Fruit fly (Drosophila melanogaster) whole organism, embryonic: ENCODE results near the gene Kyat.
A peak's percentile ranks its signal among the peaks of the same experiment; 100 is the strongest.

Experiments used
- Adf1 ChIP-seq: fragments of 200-800 bp; sonication (Bioruptor generic); IDR thresholded peaks from 2 replicates; pipeline ENCODE4 v1.3.6; 2022; ENCODE audit warnings: missing biosample characterization, missing genetic modification characterization
- B-H1 ChIP-seq: fragments of 200-800 bp; sonication (Bioruptor generic); IDR thresholded peaks from 3 replicates; pipeline ENCODE4 v1.3.6; 2022; ENCODE audit warnings: missing biosample characterization, missing genetic modification characterization
- CG1024 ChIP-seq: fragments of 200-800 bp; sonication (Bioruptor generic); IDR thresholded peaks from 2 replicates; pipeline ENCODE4 v1.3.6; 2022; ENCODE audit warnings: missing biosample characterization, missing genetic modification characterization
- CG10267 ChIP-seq: fragments of 200-800 bp; sonication (Bioruptor generic); optimal IDR thresholded peaks from 2 replicates; lab custom pipeline; 2018; ENCODE audit warnings: missing biosample characterization, mild to moderate bottlenecking, missing genetic modification characterization, moderate library complexity
- CG10321 ChIP-seq: fragments of 200-800 bp; sonication (Bioruptor generic); IDR thresholded peaks from 2 replicates; pipeline ENCODE4 v1.3.6; 2022; ENCODE audit warnings: missing biosample characterization, missing genetic modification characterization
- CG10654 ChIP-seq: fragments of 200-800 bp; sonication (Bioruptor generic); optimal IDR thresholded peaks from 2 replicates; lab custom pipeline; 2016; ENCODE audit warnings: missing biosample characterization, missing genetic modification characterization
- CG10979 ChIP-seq: fragments of 200-800 bp; sonication (Bioruptor generic); optimal IDR thresholded peaks from 2 replicates; lab custom pipeline; 2018; ENCODE audit warnings: missing biosample characterization, mild to moderate bottlenecking, missing genetic modification characterization, moderate library complexity
- CG11085 ChIP-seq: fragments of 200-800 bp; sonication (Bioruptor generic); IDR thresholded peaks from 2 replicates; pipeline ENCODE4 v1.3.6; 2022; ENCODE audit warnings: missing biosample characterization, missing genetic modification characterization
- CG11504 ChIP-seq: fragments of 200-800 bp; sonication (Bioruptor generic); optimal IDR thresholded peaks from 3 replicates; lab custom pipeline; 2019; ENCODE audit warnings: missing biosample characterization, mild to moderate bottlenecking, missing genetic modification characterization, moderate library complexity
- CG13296 ChIP-seq: fragments of 200-800 bp; sonication (Bioruptor generic); optimal IDR thresholded peaks from 3 replicates; lab custom pipeline; 2018; ENCODE audit warnings: missing biosample characterization, mild to moderate bottlenecking, missing genetic modification characterization
- CG13424 ChIP-seq: fragments of 200-800 bp; sonication (Bioruptor generic); optimal IDR thresholded peaks from 2 replicates; lab custom pipeline; 2019; ENCODE audit warnings: missing biosample characterization, mild to moderate bottlenecking, missing genetic modification characterization, moderate library complexity
- CG15073 ChIP-seq: fragments of 200-800 bp; sonication (Bioruptor generic); optimal IDR thresholded peaks from 2 replicates; lab custom pipeline; 2016; ENCODE audit warnings: missing biosample characterization, missing genetic modification characterization
- CG17361 ChIP-seq: fragments of 200-800 bp; sonication (Bioruptor generic); IDR thresholded peaks from 3 replicates; pipeline ENCODE4 v1.3.6; 2022; ENCODE audit warnings: missing biosample characterization, missing genetic modification characterization
- CG17802 ChIP-seq: fragments of 200-800 bp; sonication (Bioruptor generic); optimal IDR thresholded peaks from 2 replicates; lab custom pipeline; 2018; ENCODE audit warnings: missing biosample characterization, mild to moderate bottlenecking, missing genetic modification characterization, moderate library complexity
- CG18599 ChIP-seq: fragments of 200-800 bp; sonication (Bioruptor generic); optimal IDR thresholded peaks from 3 replicates; lab custom pipeline; 2017; ENCODE audit warnings: missing biosample characterization, missing genetic modification characterization, mild to moderate bottlenecking, moderate library complexity, missing genetic modification reagents
- CG2199 ChIP-seq: fragments of 200-800 bp; sonication (Bioruptor generic); IDR thresholded peaks from 3 replicates; pipeline ENCODE4 v1.3.6; 2022; ENCODE audit warnings: missing biosample characterization, missing genetic modification characterization
- CG2712 ChIP-seq: fragments of 200-800 bp; optimal IDR thresholded peaks from 3 replicates; lab custom pipeline; 2019; ENCODE audit warnings: missing biosample characterization, mild to moderate bottlenecking, missing genetic modification characterization, moderate library complexity
- CG32772 ChIP-seq: fragments of 200-800 bp; sonication (Bioruptor generic); IDR thresholded peaks from 2 replicates; pipeline ENCODE4 v1.3.6; 2022; ENCODE audit warnings: missing biosample characterization, missing genetic modification characterization
- CG33213 ChIP-seq: fragments of 200-800 bp; sonication (Bioruptor generic); optimal IDR thresholded peaks from 3 replicates; lab custom pipeline; 2016; ENCODE audit warnings: missing biosample characterization, missing genetic modification characterization
- CG34422 ChIP-seq: fragments of 200-800 bp; sonication (Bioruptor generic); IDR thresholded peaks from 3 replicates; pipeline ENCODE4 v1.3.6; 2022; ENCODE audit warnings: missing biosample characterization, missing genetic modification characterization
- CG4424 ChIP-seq: fragments of 200-800 bp; sonication (Bioruptor generic); optimal IDR thresholded peaks from 3 replicates; lab custom pipeline; 2016; ENCODE audit warnings: missing biosample characterization, missing genetic modification characterization
- CG4730 ChIP-seq: fragments of 200-800 bp; sonication (Bioruptor generic); IDR thresholded peaks from 2 replicates; pipeline ENCODE4 v1.3.6; 2022; ENCODE audit warnings: missing biosample characterization, missing genetic modification characterization
- CG4820 ChIP-seq: fragments of 200-800 bp; sonication (Bioruptor generic); optimal IDR thresholded peaks from 3 replicates; lab custom pipeline; 2016; ENCODE audit warnings: missing biosample characterization, missing genetic modification characterization
- CG8944 ChIP-seq: fragments of 200-800 bp; sonication (Bioruptor generic); optimal IDR thresholded peaks from 3 replicates; lab custom pipeline; 2016; ENCODE audit warnings: missing biosample characterization, missing genetic modification characterization
- D19A ChIP-seq: fragments of 200-800 bp; optimal IDR thresholded peaks from 3 replicates; lab custom pipeline; 2019; ENCODE audit warnings: missing biosample characterization, mild to moderate bottlenecking, missing genetic modification characterization, moderate library complexity
- D19B ChIP-seq: fragments of 200-800 bp; sonication (Bioruptor generic); optimal IDR thresholded peaks from 2 replicates; lab custom pipeline; 2017; ENCODE audit warnings: missing biosample characterization, mild to moderate bottlenecking, missing genetic modification characterization
- Eip74EF ChIP-seq, 2 experiments: fragments of 200-800 bp in 1 of 2; fragments of >200 bp in 1 of 2; sonication (Bioruptor generic) in 1 of 2; optimal IDR thresholded peaks; 2 replicates each; lab custom pipeline; 2017 to 2019; ENCODE audit warnings: missing biosample characterization in 2 of 2, missing genetic modification characterization in 2 of 2, mild to moderate bottlenecking in 1 of 2, moderate library complexity in 1 of 2
- Fer3 ChIP-seq: fragments of 200-800 bp; sonication (Bioruptor generic); optimal IDR thresholded peaks from 2 replicates; lab custom pipeline; 2018; ENCODE audit warnings: missing biosample characterization, mild to moderate bottlenecking, missing genetic modification characterization, moderate library complexity
- HHEX ChIP-seq: fragments of 200-800 bp; sonication (Bioruptor generic); optimal IDR thresholded peaks from 3 replicates; lab custom pipeline; 2017; ENCODE audit warnings: missing biosample characterization, mild to moderate bottlenecking, missing genetic modification characterization, missing genetic modification reagents
- Med ChIP-seq: fragments of 200-800 bp; sonication (Bioruptor generic); peaks from one replicate; lab custom pipeline; 2016; ENCODE audit warnings: missing biosample characterization, missing genetic modification characterization, mild to moderate bottlenecking, inconsistent platforms, moderate library complexity
- Rfx ChIP-seq: fragments of 200-800 bp; sonication (Bioruptor generic); IDR thresholded peaks from 2 replicates; pipeline ENCODE4 v1.3.6; 2022; ENCODE audit warnings: missing biosample characterization, missing genetic modification characterization
- Sox100B ChIP-seq: fragments of 200-800 bp; sonication (Bioruptor generic); optimal IDR thresholded peaks from 3 replicates; lab custom pipeline; 2018; ENCODE audit warnings: missing biosample characterization, mild to moderate bottlenecking, missing genetic modification characterization
- Vsx1 ChIP-seq: fragments of 200-800 bp; sonication (Bioruptor generic); optimal IDR thresholded peaks from 2 replicates; lab custom pipeline; 2017; ENCODE audit warnings: missing biosample characterization, mild to moderate bottlenecking, missing genetic modification characterization, missing genetic modification reagents
- al ChIP-seq: fragments of 200-800 bp; sonication (Bioruptor generic); IDR thresholded peaks from 2 replicates; pipeline ENCODE4 v1.3.6; 2022; ENCODE audit warnings: missing biosample characterization, missing genetic modification characterization
- ase ChIP-seq: fragments of 200-800 bp; sonication (Bioruptor generic); IDR thresholded peaks from 3 replicates; pipeline ENCODE4 v1.3.6; 2022; ENCODE audit warnings: missing biosample characterization, missing genetic modification characterization
- bcd ChIP-seq: fragments of 200-800 bp; sonication (Bioruptor generic); optimal IDR thresholded peaks from 2 replicates; lab custom pipeline; 2017; ENCODE audit warnings: missing biosample characterization, mild to moderate bottlenecking, missing genetic modification characterization
- chn ChIP-seq: fragments of 200-800 bp; sonication (Bioruptor generic); optimal IDR thresholded peaks from 2 replicates; lab custom pipeline; 2016; ENCODE audit warnings: missing biosample characterization, missing genetic modification characterization
- dmrt99B ChIP-seq: fragments of 200-800 bp; sonication (Bioruptor generic); optimal IDR thresholded peaks from 2 replicates; lab custom pipeline; 2018; ENCODE audit warnings: missing biosample characterization, mild to moderate bottlenecking, missing genetic modification characterization, moderate library complexity
- fu2 ChIP-seq: fragments of 200-800 bp; sonication (Bioruptor generic); optimal IDR thresholded peaks from 2 replicates; lab custom pipeline; 2016; ENCODE audit warnings: missing biosample characterization, missing genetic modification characterization
- gem ChIP-seq: fragments of 200-800 bp; sonication (Bioruptor generic); optimal IDR thresholded peaks from 2 replicates; lab custom pipeline; 2019; ENCODE audit warnings: missing biosample characterization, mild to moderate bottlenecking, missing genetic modification characterization, moderate library complexity
- ind ChIP-seq: fragments of 200-800 bp; sonication (Bioruptor generic); optimal IDR thresholded peaks from 3 replicates; lab custom pipeline; 2016; ENCODE audit warnings: missing biosample characterization, missing genetic modification characterization
- kah ChIP-seq: fragments of 200-800 bp; sonication (Bioruptor generic); optimal IDR thresholded peaks from 2 replicates; lab custom pipeline; 2018; ENCODE audit warnings: missing biosample characterization, mild to moderate bottlenecking, missing genetic modification characterization
- org-1 ChIP-seq: fragments of 200-800 bp; sonication (Bioruptor generic); optimal IDR thresholded peaks from 2 replicates; lab custom pipeline; 2017; ENCODE audit warnings: missing biosample characterization, missing genetic modification characterization
- pzg ChIP-seq: fragments of 200-800 bp; sonication (Bioruptor generic); optimal IDR thresholded peaks from 3 replicates; lab custom pipeline; 2018; ENCODE audit warnings: missing biosample characterization, mild to moderate bottlenecking, missing genetic modification characterization, moderate library complexity
- ranshi ChIP-seq: fragments of 200-800 bp; sonication (Bioruptor generic); IDR thresholded peaks from 2 replicates; pipeline ENCODE4 v1.3.6; 2022; ENCODE audit warnings: missing biosample characterization, missing genetic modification characterization
- repo ChIP-seq: fragments of 200-800 bp; sonication (Bioruptor generic); optimal IDR thresholded peaks from 2 replicates; lab custom pipeline; 2016; ENCODE audit warnings: missing biosample characterization, missing genetic modification characterization
- row ChIP-seq: fragments of 200-800 bp; sonication (Bioruptor generic); IDR thresholded peaks from 3 replicates; pipeline ENCODE4 v1.3.6; 2022; ENCODE audit warnings: missing biosample characterization, missing genetic modification characterization
- sens ChIP-seq: fragments of 200-800 bp; sonication (Bioruptor generic); peaks from one replicate; lab custom pipeline; 2016; ENCODE audit warnings: missing biosample characterization, missing genetic modification characterization
- seq ChIP-seq: fragments of 200-800 bp; sonication (Bioruptor generic); IDR thresholded peaks from 2 replicates; pipeline ENCODE4 v1.3.6; 2022; ENCODE audit warnings: missing biosample characterization, missing genetic modification characterization
- sisA ChIP-seq: fragments of 200-800 bp; sonication (Bioruptor generic); IDR thresholded peaks from 2 replicates; pipeline ENCODE4 v1.3.6; 2022; ENCODE audit warnings: missing biosample characterization, missing genetic modification characterization
- vvl ChIP-seq: fragments of 200-800 bp; sonication (Bioruptor generic); IDR thresholded peaks from 2 replicates; pipeline ENCODE4 v1.3.6; 2022; ENCODE audit warnings: missing biosample characterization, missing genetic modification characterization

Kyat gene

DNA sequence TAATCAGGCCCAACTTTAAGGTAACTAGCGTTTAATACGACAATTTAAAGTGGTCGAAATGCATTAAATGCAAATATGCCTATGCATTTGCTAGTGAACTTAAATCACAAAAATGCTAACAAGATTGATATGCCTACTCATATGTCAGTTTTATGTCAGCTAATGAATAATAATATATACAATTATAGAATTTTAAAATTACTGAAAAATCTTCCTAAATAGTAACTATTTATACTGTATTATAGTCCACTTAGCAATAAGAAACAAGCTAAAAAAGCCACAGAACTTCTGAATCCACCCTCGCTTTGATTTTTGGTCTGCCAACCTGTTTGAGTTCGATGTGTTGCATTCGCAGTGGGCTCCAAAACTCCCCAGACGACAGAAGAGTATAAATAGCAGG lies 47.4 kb upstream of the Kyat start (continued):
- peak; percentile 30 for TF ChIP-seq CG10267 (tag; lab: Kevin White, UChicago)
- peak; percentile 29 for TF ChIP-seq CG4820 (GFP tag; lab: Kevin White, UChicago)
- TF ChIP-seq CG17802 = no peak
- TF ChIP-seq Sox100B = peak; percentile 55
- peak; percentile 60 for TF ChIP-seq dmrt99B
- TF ChIP-seq CG34422 (GFP tag; lab: Robert Waterston, UW) = 0 out of 3 replicates have a peak, but pooled peaks have one; percentile 30
- peak; percentile 8 for TF ChIP-seq Vsx1 (GFP tag; lab: Kevin White, UChicago)
- no peak for TF ChIP-seq seq
- no peak for TF ChIP-seq CG8944 (GFP tag; lab: Kevin White, UChicago)
- TF ChIP-seq Fer3 (tag; lab: Kevin White, UChicago) = peak; percentile 35
- 0 out of 2 replicates have a peak, but pooled peaks have one; percentile 16 for TF ChIP-seq al (GFP tag; lab: Robert Waterston, UW)
- TF ChIP-seq CG13424 (tag; lab: Kevin White, UChicago) = no peak
- TF ChIP-seq CG32772 (GFP tag; lab: Robert Waterston, UW) = 0 out of 2 replicates have a peak, but pooled peaks have one; percentile 28
- no peak for TF ChIP-seq CG13296 (GFP tag; lab: Kevin White, UChicago)
- TF ChIP-seq CG33213 (GFP tag; lab: Kevin White, UChicago) = no peak
- peak; percentile 52; the same call in 1 of the 2 replicates for TF ChIP-seq CG1024 (GFP tag; lab: Robert Waterston, UW)
- TF ChIP-seq repo (GFP tag; lab: Kevin White, UChicago) = no peak
- no peak for TF ChIP-seq CG10321 (GFP tag; lab: Robert Waterston, UW)
- no peak for TF ChIP-seq Adf1 (GFP tag; lab: Robert Waterston, UW)
- peak; percentile 62 for TF ChIP-seq gem
- TF ChIP-seq CG2199 (GFP tag; lab: Robert Waterston, UW) = 0 out of 3 replicates have a peak, but pooled peaks have one; percentile 47
- TF ChIP-seq D19A (tag; lab: Kevin White, UChicago) = peak; percentile 49
- no peak for TF ChIP-seq org-1
- TF ChIP-seq row = peak; percentile 29; the same call in 1 of the 3 replicates
- peak; percentile 47; the same call in 1 of the 2 replicates for TF ChIP-seq ranshi (GFP tag; lab: Robert Waterston, UW)
- TF ChIP-seq CG10654 = no peak
- no peak for TF ChIP-seq HHEX (GFP tag; lab: Kevin White, UChicago)
- no peak for TF ChIP-seq fu2 (GFP tag; lab: Kevin White, UChicago)
- peak; percentile 72 for TF ChIP-seq sens (GFP tag; lab: Kevin White, UChicago)
- no peak for TF ChIP-seq Eip74EF (GFP tag; optimal IDR thresholded peaks at IDR 0.05; lab: Kevin White, UChicago)
- TF ChIP-seq CG2712 = peak; percentile 51
- peak; percentile 66; the same call in 2 of the 3 replicates for TF ChIP-seq CG17361 (GFP tag; lab: Robert Waterston, UW)
- TF ChIP-seq CG4424 (GFP tag; lab: Kevin White, UChicago) = peak; percentile 58
- TF ChIP-seq CG18599 (GFP tag; lab: Kevin White, UChicago) = peak; percentile 19
- peak; percentile 59 for TF ChIP-seq CG11504 (tag; lab: Kevin White, UChicago)
- peak; percentile 38 for TF ChIP-seq bcd (GFP tag; lab: Kevin White, UChicago)
- TF ChIP-seq Med (GFP tag; lab: Kevin White, UChicago) = peak; percentile 48
- TF ChIP-seq vvl (GFP tag; lab: Robert Waterston, UW) = peak; percentile 5; the same call in 1 of the 2 replicates
- peak; percentile 54; the same call in 2 of the 3 replicates for TF ChIP-seq ase (GFP tag; lab: Robert Waterston, UW)
- no peak for TF ChIP-seq kah (GFP tag; lab: Kevin White, UChicago)
- no peak for TF ChIP-seq CG4730 (GFP tag; lab: Robert Waterston, UW)
- no peak for TF ChIP-seq CG15073 (GFP tag; lab: Kevin White, UChicago)
- no peak for TF ChIP-seq pzg
- TF ChIP-seq B-H1 (GFP tag; lab: Robert Waterston, UW) = peak; percentile 29; the same call in 1 of the 3 replicates
- peak; percentile 43 for TF ChIP-seq CG10979 (tag; lab: Kevin White, UChicago)
- no peak for TF ChIP-seq chn (GFP tag; lab: Kevin White, UChicago)
- peak; percentile 34 for TF ChIP-seq ind
- TF ChIP-seq D19B (GFP tag; lab: Kevin White, UChicago) = peak; percentile 34
- TF ChIP-seq sisA (GFP tag; lab: Robert Waterston, UW) = peak; percentile 71
- TF ChIP-seq Rfx (GFP tag; lab: Robert Waterston, UW) = peak; percentile 59
- TF ChIP-seq CG11085 (GFP tag; lab: Robert Waterston, UW) = 0 out of 2 replicates have a peak, but pooled peaks have one; percentile 40
